Worm (Caenorhabditis elegans) whole organism, early embryonic: Measurements from ENCODE around the gene B0361.11.

Experiments used
- B0310.2 ChIP-seq: sonication (generic microtip); optimal IDR thresholded peaks from 2 replicates; lab custom pipeline; 2016; ENCODE audit warnings: mild to moderate bottlenecking, missing genetic modification characterization, missing compliant biosample characterization
- F13C5.2 ChIP-seq: sonication (generic microtip); optimal IDR thresholded peaks from 2 replicates; lab custom pipeline; 2017; ENCODE audit warnings: mild to moderate bottlenecking, missing genetic modification characterization, inconsistent platforms, missing compliant biosample characterization
- flt-1 ChIP-seq: fragments of 200-800 bp; sonication (Bioruptor generic); IDR thresholded peaks from 2 replicates; pipeline ENCODE4 v1.3.6; 2022; ENCODE audit warnings: missing genetic modification characterization, missing compliant biosample characterization
- hnd-1 ChIP-seq: sonication (generic microtip); optimal IDR thresholded peaks from 2 replicates; lab custom pipeline; 2016; ENCODE audit warnings: missing genetic modification characterization, missing compliant biosample characterization
- scrt-1 ChIP-seq: fragments of 200-800 bp; sonication (Bioruptor generic); IDR thresholded peaks from 2 replicates; pipeline ENCODE4 v1.3.6; 2022; ENCODE audit warnings: missing genetic modification characterization, missing compliant biosample characterization
- tbx-37 ChIP-seq: fragments of 200-800 bp; sonication (Bioruptor generic); conservative IDR thresholded peaks from 2 replicates; pipeline ENCODE4 v1.3.6; 2022; ENCODE audit warnings: missing genetic modification reagents, missing genetic modification characterization, missing compliant biosample characterization

DNA sequence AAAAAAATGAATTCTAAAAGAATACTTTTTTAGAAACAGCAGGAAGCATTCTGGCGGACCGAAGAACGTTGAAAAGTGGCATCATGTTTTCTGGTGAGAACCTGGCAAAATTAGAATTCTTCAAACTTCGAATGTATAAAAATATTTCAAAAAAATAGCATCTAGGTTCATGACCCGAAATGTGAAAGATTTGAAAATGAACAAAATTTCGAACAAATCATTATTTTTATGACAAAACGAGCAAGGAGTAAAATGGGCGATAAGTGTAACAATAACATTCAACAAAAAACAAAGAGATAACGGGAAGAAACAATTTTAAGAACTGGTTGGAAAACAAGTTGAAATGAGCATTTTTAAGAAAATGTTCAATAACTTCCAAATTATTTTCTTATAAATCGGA is 2.1 kb upstream of the B0361.11 start, which contains the start of gene psd-1:
- no peak for TF ChIP-seq scrt-1 (GFP tag; lab: Robert Waterston, UW)
- no peak for TF ChIP-seq hnd-1 (tag; lab: Kevin White, UChicago)
- TF ChIP-seq B0310.2 (tag; lab: Kevin White, UChicago), result no peak
- no peak for TF ChIP-seq F13C5.2
- no peak for TF ChIP-seq flt-1
- no peak for TF ChIP-seq tbx-37 (GFP tag; lab: Robert Waterston, UW)
